Fruit fly (Drosophila melanogaster) whole organism, embryonic: ENCODE data around the gene CG4783.
A peak's percentile ranks its signal among the peaks of the same experiment; 100 is the strongest.

Experiments
- Abd-B ChIP-seq: fragments of 200-800 bp; sonication (Bioruptor generic); optimal IDR thresholded peaks from 2 replicates; lab custom pipeline; 2018; ENCODE audit warnings: missing biosample characterization, mild to moderate bottlenecking, missing genetic modification characterization, moderate library complexity
- Ada2b ChIP-seq: fragments of 200-800 bp; sonication (Bioruptor generic); IDR thresholded peaks from 2 replicates; pipeline ENCODE4 v1.3.6; 2022; ENCODE audit warnings: missing biosample characterization, missing genetic modification characterization
- Aef1 ChIP-seq: fragments of 200-800 bp; sonication (Bioruptor generic); IDR thresholded peaks from 3 replicates; pipeline ENCODE4 v1.3.6; 2022; ENCODE audit warnings: missing biosample characterization, missing genetic modification characterization
- Antp ChIP-seq: fragments of 200-800 bp; sonication (Bioruptor generic); optimal IDR thresholded peaks from 3 replicates; lab custom pipeline; 2016; ENCODE audit warnings: missing biosample characterization, missing genetic modification characterization
- B-H2 ChIP-seq: fragments of 200-800 bp; sonication (Bioruptor generic); optimal IDR thresholded peaks from 2 replicates; lab custom pipeline; 2018; ENCODE audit warnings: missing biosample characterization, mild to moderate bottlenecking, missing genetic modification characterization
- CG10209 ChIP-seq: fragments of 200-800 bp; sonication (Bioruptor generic); optimal IDR thresholded peaks from 3 replicates; lab custom pipeline; 2017; ENCODE audit warnings: missing biosample characterization, mild to moderate bottlenecking, missing genetic modification characterization, missing genetic modification reagents
- CG10543 ChIP-seq: fragments of 200-800 bp; sonication (Bioruptor generic); optimal IDR thresholded peaks from 3 replicates; lab custom pipeline; 2017; ENCODE audit warnings: missing biosample characterization, mild to moderate bottlenecking, missing genetic modification characterization, moderate library complexity
- CG12104 ChIP-seq: fragments of 200-800 bp; sonication (Bioruptor generic); optimal IDR thresholded peaks from 3 replicates; lab custom pipeline; 2016; ENCODE audit warnings: missing biosample characterization, missing genetic modification characterization
- CG13287 ChIP-seq: fragments of 200-800 bp; sonication (Bioruptor generic); IDR thresholded peaks from 2 replicates; pipeline ENCODE4 v1.3.6; 2022; ENCODE audit warnings: missing biosample characterization, missing genetic modification characterization; ENCODE audit not compliant: partially characterized antibody
- CG13424 ChIP-seq: fragments of 200-800 bp; sonication (Bioruptor generic); optimal IDR thresholded peaks from 2 replicates; lab custom pipeline; 2019; ENCODE audit warnings: missing biosample characterization, mild to moderate bottlenecking, missing genetic modification characterization, moderate library complexity
- CG14441 ChIP-seq: fragments of 200-800 bp; sonication (Bioruptor generic); IDR thresholded peaks from 2 replicates; pipeline ENCODE4 v1.3.6; 2022; ENCODE audit warnings: missing biosample characterization, missing genetic modification characterization
- CG15479 ChIP-seq: fragments of 200-800 bp; sonication (Bioruptor generic); optimal IDR thresholded peaks from 3 replicates; lab custom pipeline; 2019; ENCODE audit warnings: missing biosample characterization, mild to moderate bottlenecking, missing genetic modification characterization, moderate library complexity
- CG15514 ChIP-seq: fragments of 200-800 bp; sonication (Bioruptor generic); optimal IDR thresholded peaks from 3 replicates; lab custom pipeline; 2017; ENCODE audit warnings: missing biosample characterization, missing genetic modification characterization, mild to moderate bottlenecking, moderate library complexity, missing genetic modification reagents
- CG17802 ChIP-seq: fragments of 200-800 bp; sonication (Bioruptor generic); optimal IDR thresholded peaks from 2 replicates; lab custom pipeline; 2018; ENCODE audit warnings: missing biosample characterization, mild to moderate bottlenecking, missing genetic modification characterization, moderate library complexity
- CG2199 ChIP-seq: fragments of 200-800 bp; sonication (Bioruptor generic); IDR thresholded peaks from 3 replicates; pipeline ENCODE4 v1.3.6; 2022; ENCODE audit warnings: missing biosample characterization, missing genetic modification characterization
- CG32772 ChIP-seq: fragments of 200-800 bp; sonication (Bioruptor generic); IDR thresholded peaks from 2 replicates; pipeline ENCODE4 v1.3.6; 2022; ENCODE audit warnings: missing biosample characterization, missing genetic modification characterization
- CG4404 ChIP-seq: fragments of 200-800 bp; sonication (Bioruptor generic); IDR thresholded peaks from 2 replicates; pipeline ENCODE4 v1.3.6; 2022; ENCODE audit warnings: missing biosample characterization, missing genetic modification characterization
- CG6813 ChIP-seq: fragments of 200-800 bp; sonication (Bioruptor generic); optimal IDR thresholded peaks from 2 replicates; lab custom pipeline; 2017; ENCODE audit warnings: missing biosample characterization, missing genetic modification characterization, mild to moderate bottlenecking, moderate library complexity, missing genetic modification reagents
- CG7271 ChIP-seq: fragments of 200-800 bp; sonication (Bioruptor generic); optimal IDR thresholded peaks from 2 replicates; lab custom pipeline; 2018; ENCODE audit warnings: missing biosample characterization, mild to moderate bottlenecking, missing genetic modification characterization, moderate library complexity
- CG7786 ChIP-seq: fragments of 200-800 bp; sonication (Bioruptor generic); optimal IDR thresholded peaks from 2 replicates; lab custom pipeline; 2016; ENCODE audit warnings: missing biosample characterization, missing genetic modification characterization
- CG9932 ChIP-seq: fragments of 200-800 bp; sonication (Bioruptor generic); IDR thresholded peaks from 2 replicates; pipeline ENCODE4 v1.3.6; 2022; ENCODE audit warnings: missing biosample characterization, missing genetic modification characterization
- CoRest ChIP-seq: fragments of 200-800 bp; sonication (Bioruptor generic); optimal IDR thresholded peaks from 3 replicates; lab custom pipeline; 2018; ENCODE audit warnings: missing biosample characterization, mild to moderate bottlenecking, missing genetic modification characterization, moderate library complexity
- Deaf1 ChIP-seq: fragments of 200-800 bp; optimal IDR thresholded peaks from 3 replicates; lab custom pipeline; 2019; ENCODE audit warnings: missing biosample characterization, mild to moderate bottlenecking, missing genetic modification characterization, moderate library complexity
- Elba2 ChIP-seq: fragments of 200-800 bp; sonication (Bioruptor generic); optimal IDR thresholded peaks from 3 replicates; lab custom pipeline; 2016; ENCODE audit warnings: missing biosample characterization, missing genetic modification characterization
- H15 ChIP-seq: fragments of 200-800 bp; sonication (Bioruptor generic); IDR thresholded peaks from 3 replicates; pipeline ENCODE4 v1.3.6; 2022; ENCODE audit warnings: missing biosample characterization, missing genetic modification characterization
- MTF-1 ChIP-seq: fragments of 200-800 bp; sonication (Bioruptor generic); optimal IDR thresholded peaks from 2 replicates; lab custom pipeline; 2018; ENCODE audit warnings: missing biosample characterization, mild to moderate bottlenecking, missing genetic modification characterization, borderline replicate concordance
- Myb ChIP-seq: fragments of 200-800 bp; sonication (Bioruptor generic); optimal IDR thresholded peaks from 2 replicates; lab custom pipeline; 2016; ENCODE audit warnings: missing biosample characterization, missing genetic modification characterization
- ara ChIP-seq: fragments of 200-800 bp; sonication (Bioruptor generic); IDR thresholded peaks from 2 replicates; pipeline ENCODE4 v1.3.6; 2022; ENCODE audit warnings: missing biosample characterization, missing genetic modification characterization
- cas ChIP-seq: fragments of 200-800 bp; sonication (Bioruptor generic); IDR thresholded peaks from 2 replicates; pipeline ENCODE4 v1.3.6; 2022; ENCODE audit warnings: missing biosample characterization, missing genetic modification characterization
- chif ChIP-seq, 2 experiments: fragments of 200-800 bp; sonication (Bioruptor generic); optimal IDR thresholded peaks; 3 replicates each; lab custom pipeline; 2016; ENCODE audit warnings: missing biosample characterization in 2 of 2, missing genetic modification characterization in 2 of 2
- chinmo ChIP-seq: fragments of 200-800 bp; sonication (Bioruptor generic); IDR thresholded peaks from 4 replicates; pipeline ENCODE4 v1.3.6; 2022; ENCODE audit warnings: missing biosample characterization, missing genetic modification characterization; ENCODE audit not compliant: partially characterized antibody
- crp ChIP-seq, 2 experiments: fragments of 200-800 bp; sonication (Bioruptor generic); optimal IDR thresholded peaks; 2 replicates in 1 of 2; 3 replicates in 1 of 2; lab custom pipeline; 2017; ENCODE audit warnings: missing biosample characterization in 2 of 2, missing genetic modification characterization in 2 of 2, mild to moderate bottlenecking in 1 of 2, moderate library complexity in 1 of 2
- dati ChIP-seq: fragments of 200-800 bp; sonication (Bioruptor generic); IDR thresholded peaks from 2 replicates; pipeline ENCODE4 v1.3.6; 2022; ENCODE audit warnings: missing biosample characterization, missing genetic modification characterization
- ems ChIP-seq: fragments of 200-800 bp; sonication (Bioruptor generic); optimal IDR thresholded peaks from 3 replicates; lab custom pipeline; 2016; ENCODE audit warnings: missing biosample characterization, missing genetic modification characterization
- esg ChIP-seq: fragments of 200-800 bp; sonication (Bioruptor generic); conservative IDR thresholded peaks from 2 replicates; pipeline ENCODE4 v1.3.6; 2022; ENCODE audit warnings: missing biosample characterization, missing genetic modification characterization
- fd102C ChIP-seq: fragments of 200-800 bp; sonication (Bioruptor generic); optimal IDR thresholded peaks from 2 replicates; lab custom pipeline; 2018; ENCODE audit warnings: missing biosample characterization, mild to moderate bottlenecking, missing genetic modification characterization, moderate library complexity
- gcm ChIP-seq: fragments of 200-800 bp; sonication (Bioruptor generic); optimal IDR thresholded peaks from 2 replicates; lab custom pipeline; 2019; ENCODE audit warnings: missing biosample characterization, mild to moderate bottlenecking, missing genetic modification characterization, moderate library complexity
- gt ChIP-seq: fragments of 200-800 bp; sonication (Bioruptor generic); IDR thresholded peaks from 2 replicates; pipeline ENCODE4 v1.3.6; 2022; ENCODE audit warnings: missing biosample characterization, missing genetic modification characterization
- jigr1 ChIP-seq: fragments of 200-800 bp; sonication (Bioruptor generic); IDR thresholded peaks from 3 replicates; pipeline ENCODE4 v1.3.6; 2022; ENCODE audit warnings: missing biosample characterization, missing genetic modification characterization
- knrl ChIP-seq: fragments of 200-800 bp; sonication (Bioruptor generic); IDR thresholded peaks from 3 replicates; pipeline ENCODE4 v1.3.6; 2022; ENCODE audit warnings: missing biosample characterization, missing genetic modification characterization; ENCODE audit not compliant: partially characterized antibody
- lilli ChIP-seq: fragments of 200-800 bp; sonication (Bioruptor generic); optimal IDR thresholded peaks from 3 replicates; lab custom pipeline; 2016; ENCODE audit warnings: missing biosample characterization, missing genetic modification characterization
- otp ChIP-seq: fragments of 200-800 bp; sonication (Bioruptor generic); IDR thresholded peaks from 3 replicates; pipeline ENCODE4, ENCODE4 v1.3.6; 2022; ENCODE audit warnings: missing biosample characterization, missing genetic modification characterization
- ranshi ChIP-seq: fragments of 200-800 bp; sonication (Bioruptor generic); IDR thresholded peaks from 2 replicates; pipeline ENCODE4 v1.3.6; 2022; ENCODE audit warnings: missing biosample characterization, missing genetic modification characterization
- repo ChIP-seq: fragments of 200-800 bp; sonication (Bioruptor generic); optimal IDR thresholded peaks from 2 replicates; lab custom pipeline; 2016; ENCODE audit warnings: missing biosample characterization, missing genetic modification characterization
- row ChIP-seq: fragments of 200-800 bp; sonication (Bioruptor generic); IDR thresholded peaks from 3 replicates; pipeline ENCODE4 v1.3.6; 2022; ENCODE audit warnings: missing biosample characterization, missing genetic modification characterization
- run ChIP-seq: fragments of 200-800 bp; sonication (Bioruptor generic); optimal IDR thresholded peaks from 3 replicates; lab custom pipeline; 2018; ENCODE audit warnings: missing biosample characterization, mild to moderate bottlenecking, missing genetic modification characterization
- wdn ChIP-seq: fragments of 200-800 bp; sonication (Bioruptor generic); IDR thresholded peaks from 2 replicates; pipeline ENCODE4 v1.3.6; 2022; ENCODE audit warnings: missing biosample characterization, missing genetic modification characterization
- wek ChIP-seq: fragments of 200-800 bp; sonication (Bioruptor generic); optimal IDR thresholded peaks from 3 replicates; lab custom pipeline; 2018; ENCODE audit warnings: missing biosample characterization, mild to moderate bottlenecking, missing genetic modification characterization, moderate library complexity
- yki ChIP-seq: fragments of >200 bp; optimal IDR thresholded peaks from 3 replicates; lab custom pipeline; 2018

The CG4783 gene

dm6 chr3R:19902328-19902727, 45.9 kb upstream of the CG4783 start (continued):
- TF ChIP-seq jigr1 (GFP tag; lab: Robert Waterston, UW), result no peak
- peak; percentile 25; the same call in 1 of the 2 replicates for TF ChIP-seq Ada2b
- peak; percentile 14; the same call in 1 of the 2 replicates for TF ChIP-seq CG13287 (GFP tag; lab: Robert Waterston, UW)
- TF ChIP-seq CG2199, result 0 out of 3 replicates have a peak, but pooled peaks have one; percentile 42
- TF ChIP-seq CG10543, result peak; percentile 13
- TF ChIP-seq Elba2 (GFP tag; lab: Kevin White, UChicago), result peak; percentile 28
- peak; percentile 11 for TF ChIP-seq Antp
- peak; percentile 16 for TF ChIP-seq MTF-1 (GFP tag; lab: Kevin White, UChicago)
- peak; percentile 35 for TF ChIP-seq CG9932
- peak; percentile 58; the same call in 2 of the 3 replicates for TF ChIP-seq row (GFP tag; lab: Robert Waterston, UW)
- peak; percentile 4 for TF ChIP-seq CG13424 (tag; lab: Kevin White, UChicago)
- peak; percentile 83; the same call in 3 of the 4 replicates for TF ChIP-seq chinmo
- no peak for TF ChIP-seq gt
- TF ChIP-seq ranshi (GFP tag; lab: Robert Waterston, UW), result peak; percentile 24; the same call in 1 of the 2 replicates
- TF ChIP-seq, all 482 proteins: peak for 42

DNA sequence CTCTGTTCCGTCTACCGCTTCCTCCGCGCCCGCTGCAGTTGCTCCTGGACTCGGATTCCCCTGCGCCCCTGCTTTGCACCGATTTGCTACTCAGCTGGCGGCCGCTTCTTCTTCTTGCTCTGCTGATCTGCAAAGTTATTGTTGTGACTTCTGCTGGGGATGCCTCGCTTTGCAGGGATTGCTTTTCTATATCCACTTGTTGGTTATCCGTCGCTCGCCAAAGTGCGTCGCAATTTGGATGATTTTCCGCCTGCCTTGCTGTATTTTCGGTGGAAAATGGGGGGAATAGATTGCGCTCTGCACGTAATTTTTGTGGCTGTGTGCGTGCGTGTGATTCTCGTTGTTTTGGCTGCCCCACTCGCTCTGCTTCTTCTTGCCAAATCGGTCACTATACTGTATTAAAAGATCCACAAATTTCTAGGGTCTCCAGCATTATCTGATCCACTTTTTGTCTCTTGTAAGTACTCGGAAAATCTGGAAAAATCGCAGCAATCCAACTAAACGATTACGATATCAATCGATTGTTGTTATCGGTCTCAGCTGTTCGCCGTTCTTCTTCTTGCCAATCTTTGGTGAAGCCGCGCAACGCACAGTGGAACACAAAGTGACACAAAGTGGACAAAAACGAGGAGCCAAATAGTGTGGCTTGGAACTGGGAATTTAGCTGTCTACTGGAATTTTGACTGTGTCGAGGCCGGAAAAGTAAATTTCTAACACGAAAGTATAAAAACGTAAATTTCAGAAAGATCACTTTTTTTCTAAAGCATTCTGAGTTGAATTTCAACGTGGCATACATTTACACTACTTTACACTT, 45.1 kb upstream of the CG4783 start, which contains the start of gene ClpX:
ClpX (minus strand) TSS at position 764 of the 814 bp plus-strand sequence.
- no peak for TF ChIP-seq cas (GFP tag; lab: Robert Waterston, UW)
- TF ChIP-seq CG12104, result no peak
- TF ChIP-seq B-H2 (GFP tag; lab: Kevin White, UChicago), result peak; percentile 63
- TF ChIP-seq CG15479 (GFP tag; lab: Kevin White, UChicago), result peak; percentile 80
- TF ChIP-seq lilli (GFP tag; lab: Kevin White, UChicago), result peak; percentile 5
- TF ChIP-seq CG32772 (GFP tag; lab: Robert Waterston, UW), result no peak
- TF ChIP-seq CG15514, result peak; percentile 63
- TF ChIP-seq CG4404 (GFP tag; lab: Robert Waterston, UW), result no peak
- no peak for TF ChIP-seq ems (GFP tag; lab: Kevin White, UChicago)
- TF ChIP-seq CG7786 (GFP tag; lab: Kevin White, UChicago), result no peak
- no peak for TF ChIP-seq chif (GFP tag; optimal IDR thresholded peaks at IDR 0.05; lab: Kevin White, UChicago)
- TF ChIP-seq CG10209 (GFP tag; lab: Kevin White, UChicago), result no peak
- TF ChIP-seq ara (GFP tag; lab: Robert Waterston, UW), result no peak
- TF ChIP-seq CG7271 (tag; lab: Kevin White, UChicago), result no peak
- TF ChIP-seq Aef1 (GFP tag; lab: Robert Waterston, UW), result no peak
- TF ChIP-seq dati, result no peak
- TF ChIP-seq Deaf1, result no peak
- no peak for TF ChIP-seq gcm
- no peak for TF ChIP-seq H15 (GFP tag; lab: Robert Waterston, UW)
- TF ChIP-seq CG17802 (tag; lab: Kevin White, UChicago), result no peak
- no peak for TF ChIP-seq Myb (GFP tag; lab: Kevin White, UChicago)
- TF ChIP-seq otp (GFP tag; lab: Robert Waterston, UW), result no peak
- no peak for TF ChIP-seq wdn
- TF ChIP-seq yki (lab: Kevin White, UChicago), result no peak
- TF ChIP-seq Abd-B (GFP tag; lab: Kevin White, UChicago), result no peak
- TF ChIP-seq repo, result no peak
- TF ChIP-seq crp (GFP tag; optimal IDR thresholded peaks at IDR 0.05; lab: Kevin White, UChicago), result peak; percentile 82 to 97
- TF ChIP-seq CoRest, result peak; percentile 16
- no peak for TF ChIP-seq fd102C (GFP tag; lab: Kevin White, UChicago)
- no peak for TF ChIP-seq CG14441 (GFP tag; lab: Robert Waterston, UW)
- peak; percentile 60 for TF ChIP-seq knrl (GFP tag; lab: Robert Waterston, UW)
- TF ChIP-seq CG6813 (GFP tag; lab: Kevin White, UChicago), result no peak
- TF ChIP-seq esg (GFP tag; lab: Robert Waterston, UW), result no peak
- TF ChIP-seq MTF-1 (GFP tag; lab: Kevin White, UChicago), result peak; percentile 54
- no peak for TF ChIP-seq run
- no peak for TF ChIP-seq wek
